Fruit fly (Drosophila melanogaster) whole organism, larva: ENCODE data around the gene Prestin.

Source experiments
- noc ChIP-seq: fragments of 200-800 bp; sonication (Bioruptor generic); optimal IDR thresholded peaks from 3 replicates; lab custom pipeline; 2019; ENCODE audit warnings: missing biosample characterization, mild to moderate bottlenecking, missing genetic modification characterization, moderate library complexity

Prestin gene

DNA sequence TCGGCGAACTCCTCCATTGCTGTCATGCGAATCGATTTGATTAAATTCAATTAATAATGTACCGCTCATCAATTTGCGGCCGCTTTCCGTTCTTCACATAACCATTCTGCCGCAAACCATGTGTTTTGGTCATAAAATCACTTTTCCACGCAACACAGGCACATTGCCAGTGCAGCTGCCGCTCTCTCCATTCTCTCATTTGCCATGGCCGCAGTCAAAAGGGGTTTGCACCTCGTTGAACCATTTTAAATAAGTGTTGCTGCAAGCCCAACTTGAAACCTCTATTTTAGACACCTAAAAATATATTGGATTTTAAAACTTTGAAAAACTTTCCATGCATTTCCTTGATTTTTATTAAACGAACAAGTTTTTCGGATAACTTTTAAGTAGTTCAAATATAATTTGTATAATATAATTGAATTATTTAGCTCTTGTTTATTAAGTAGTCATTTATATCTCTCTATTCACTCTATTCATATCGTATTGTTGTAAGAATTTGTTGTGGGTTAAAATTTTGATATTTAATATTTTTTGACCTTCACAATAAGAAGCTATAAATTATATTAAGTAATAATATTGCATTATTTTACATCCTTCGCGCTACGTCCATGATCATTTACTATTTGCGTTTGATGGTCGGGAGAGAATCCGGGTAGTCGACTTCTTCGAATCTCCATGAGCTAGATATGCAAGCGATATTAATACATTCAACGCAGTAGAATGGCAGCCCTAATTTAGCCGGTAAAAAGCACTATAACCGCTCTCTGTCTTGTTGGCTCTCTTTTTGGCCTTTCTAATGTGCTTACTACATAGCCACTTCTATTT lies 50.7 kb downstream of the Prestin start, which contains the start of gene CG5535:
CG5535 (minus strand) TSS at position 140 of the 825 bp plus-strand sequence.
- peak; percentile 94 for TF ChIP-seq noc

DNA sequence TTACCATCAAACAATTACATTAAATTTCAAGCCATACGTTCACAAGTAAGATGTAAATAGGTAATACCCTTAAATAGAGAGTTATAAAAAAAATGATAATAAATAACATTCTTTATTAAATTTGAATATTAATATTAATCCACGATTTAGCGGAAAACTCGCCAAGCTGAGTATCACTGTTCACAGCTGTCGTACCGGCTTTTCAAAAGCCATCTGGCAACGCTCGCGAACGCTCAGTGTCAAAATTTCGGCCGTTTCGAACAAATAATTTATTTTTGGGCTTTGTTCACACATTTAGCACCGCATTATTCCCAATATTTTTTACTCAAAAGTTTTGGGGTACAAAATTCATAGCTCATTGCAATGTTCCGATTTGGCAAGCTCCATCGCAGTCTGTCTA lies 58.1 kb downstream of the Prestin start, which contains the start of gene TrpRS-m:
TrpRS-m (plus strand) TSS at position 211 of the 400 bp plus-strand sequence.
- no peak for TF ChIP-seq noc
